Worm (Caenorhabditis elegans) whole organism, L4 larva: ENCODE results near the gene str-230.

Experiments
- F44E2.7 ChIP-seq: fragments of 200-800 bp; sonication (Bioruptor generic); IDR thresholded peaks from 2 replicates; pipeline ENCODE4 v2.1.2; 2022; ENCODE audit warnings: missing genetic modification characterization, missing compliant biosample characterization
- F49E8.2 ChIP-seq: sonication (generic microtip); optimal IDR thresholded peaks from 2 replicates; lab custom pipeline; 2016; ENCODE audit warnings: missing compliant biosample characterization, mild to moderate bottlenecking, missing genetic modification characterization, borderline replicate concordance
- Y5F2A.4 ChIP-seq: fragments of 200-800 bp; sonication (Bioruptor generic); optimal IDR thresholded peaks from 2 replicates; lab custom pipeline; 2018; ENCODE audit warnings: mild to moderate bottlenecking, missing genetic modification characterization, missing compliant biosample characterization
- aha-1 ChIP-seq: fragments of 150-350 bp; peaks from one replicate; lab custom pipeline; 2014; ENCODE audit warnings: missing biosample characterization, missing genetic modification characterization
- aly-2 ChIP-seq: sonication (generic microtip); optimal IDR thresholded peaks from 2 replicates; lab custom pipeline; 2018; ENCODE audit warnings: missing biosample characterization, missing genetic modification characterization
- attf-4 ChIP-seq: sonication (generic microtip); optimal IDR thresholded peaks from 3 replicates; lab custom pipeline; 2017; ENCODE audit warnings: missing biosample characterization, missing genetic modification characterization
- ceh-28 ChIP-seq: fragments of 150-350 bp; optimal IDR thresholded peaks from 2 replicates; lab custom pipeline; 2014; ENCODE audit warnings: missing biosample characterization, missing genetic modification reagents, missing genetic modification characterization
- ceh-32 ChIP-seq: sonication (generic microtip); optimal IDR thresholded peaks from 2 replicates; lab custom pipeline; 2016; ENCODE audit warnings: mild to moderate bottlenecking, missing genetic modification characterization, missing compliant biosample characterization; ENCODE audit not compliant: poor library complexity
- ceh-82 ChIP-seq: sonication (generic microtip); optimal IDR thresholded peaks from 2 replicates; lab custom pipeline; 2017; ENCODE audit warnings: missing biosample characterization, missing genetic modification characterization
- ces-1 ChIP-seq: fragments of 150-350 bp; sonication (generic microtip); optimal IDR thresholded peaks from 4 replicates; lab custom pipeline; 2014; ENCODE audit warnings: missing biosample characterization, missing genetic modification reagents, missing genetic modification characterization
- daf-16 ChIP-seq, 3 experiments: sonication (generic microtip); optimal IDR thresholded peaks; 2 replicates each; lab custom pipeline; 2016 to 2017; ENCODE audit warnings: missing genetic modification characterization in 3 of 3, missing genetic modification reagents in 3 of 3, mild to moderate bottlenecking in 2 of 3, missing compliant biosample characterization in 2 of 3, missing biosample characterization in 1 of 3, moderate library complexity in 1 of 3
- daf-8 ChIP-seq: fragments of 200-800 bp; sonication (Bioruptor generic); IDR thresholded peaks from 2 replicates; pipeline ENCODE4 v1.3.6; 2022; ENCODE audit warnings: missing genetic modification characterization, missing compliant biosample characterization
- dmd-6 ChIP-seq: fragments of 200-800 bp; sonication (Bioruptor generic); IDR thresholded peaks from 2 replicates; pipeline ENCODE4 v1.3.6; 2022; ENCODE audit warnings: missing genetic modification reagents, missing genetic modification characterization, missing compliant biosample characterization
- dpl-1 ChIP-seq: fragments of 150-350 bp; optimal IDR thresholded peaks from 2 replicates; lab custom pipeline; 2014; ENCODE audit warnings: missing biosample characterization, missing genetic modification reagents, missing genetic modification characterization
- duxl-1 ChIP-seq: sonication (generic microtip); optimal IDR thresholded peaks from 2 replicates; lab custom pipeline; 2016; ENCODE audit warnings: mild to moderate bottlenecking, missing genetic modification characterization, moderate library complexity, missing compliant biosample characterization; ENCODE audit not compliant: poor library complexity
- dve-1 ChIP-seq: sonication (generic microtip); optimal IDR thresholded peaks from 2 replicates; lab custom pipeline; 2017; ENCODE audit warnings: antibody characterized with exemption, mild to moderate bottlenecking, missing genetic modification characterization, missing compliant biosample characterization; ENCODE audit not compliant: insufficient read depth
- fkh-10 ChIP-seq: fragments of 150-350 bp; optimal IDR thresholded peaks from 2 replicates; lab custom pipeline; 2014; ENCODE audit warnings: missing biosample characterization, missing genetic modification reagents, missing genetic modification characterization
- gei-8 ChIP-seq: fragments of 200-800 bp; sonication (Bioruptor generic); optimal IDR thresholded peaks from 2 replicates; lab custom pipeline; 2018; ENCODE audit warnings: mild to moderate bottlenecking, missing genetic modification characterization, missing compliant biosample characterization
- hlh-11 ChIP-seq: fragments of 200-800 bp; sonication (Bioruptor generic); optimal IDR thresholded peaks from 2 replicates; lab custom pipeline; 2018; ENCODE audit warnings: mild to moderate bottlenecking, missing genetic modification characterization, missing compliant biosample characterization
- hlh-30 ChIP-seq: sonication (generic microtip); optimal IDR thresholded peaks from 2 replicates; lab custom pipeline; 2017; ENCODE audit warnings: antibody characterized with exemption, mild to moderate bottlenecking, missing genetic modification characterization, missing compliant biosample characterization; ENCODE audit not compliant: insufficient read depth
- hmg-1.1 ChIP-seq: fragments of 200-800 bp; sonication (Bioruptor generic); IDR thresholded peaks from 2 replicates; pipeline ENCODE4 v1.3.6; 2022; ENCODE audit warnings: missing genetic modification reagents, missing genetic modification characterization, missing compliant biosample characterization
- lin-13 ChIP-seq: fragments of 150-350 bp; optimal IDR thresholded peaks from 2 replicates; lab custom pipeline; 2014; ENCODE audit warnings: missing biosample characterization, missing genetic modification reagents, missing genetic modification characterization
- lin-15B ChIP-seq: fragments of 150-350 bp; sonication (generic microtip); optimal IDR thresholded peaks from 3 replicates; lab custom pipeline; 2014; ENCODE audit warnings: missing biosample characterization, missing genetic modification characterization
- lin-39 ChIP-seq: fragments of 150-350 bp; optimal IDR thresholded peaks from 2 replicates; lab custom pipeline; 2014; ENCODE audit warnings: missing biosample characterization, missing genetic modification reagents, missing genetic modification characterization
- lir-3 ChIP-seq: sonication (generic microtip); optimal IDR thresholded peaks from 2 replicates; lab custom pipeline; 2016; ENCODE audit warnings: mild to moderate bottlenecking, missing genetic modification characterization, missing compliant biosample characterization
- madf-5 ChIP-seq, 2 experiments: fragments of 200-800 bp; sonication (Bioruptor generic); IDR thresholded peaks; 2 replicates each; pipeline ENCODE4 v1.3.6; 2022; ENCODE audit warnings: missing compliant biosample characterization in 2 of 2, missing genetic modification characterization in 2 of 2
- nhr-28 ChIP-seq: fragments of 150-350 bp; optimal IDR thresholded peaks from 2 replicates; lab custom pipeline; 2014; ENCODE audit warnings: missing biosample characterization, missing genetic modification characterization
- nhr-41 ChIP-seq: fragments of 200-800 bp; sonication (Bioruptor generic); IDR thresholded peaks from 2 replicates; pipeline ENCODE4 v1.3.6; 2022; ENCODE audit warnings: missing genetic modification reagents, missing genetic modification characterization, missing compliant biosample characterization
- pqm-1 ChIP-seq: sonication (generic microtip); optimal IDR thresholded peaks from 2 replicates; lab custom pipeline; 2017; ENCODE audit warnings: missing biosample characterization, missing genetic modification characterization
- rbr-2 ChIP-seq: sonication (generic microtip); optimal IDR thresholded peaks from 2 replicates; lab custom pipeline; 2016; ENCODE audit warnings: missing genotype, missing genetic modification characterization, missing compliant biosample characterization
- saeg-2 ChIP-seq: fragments of 200-800 bp; sonication (Bioruptor generic); IDR thresholded peaks from 2 replicates; pipeline ENCODE4 v1.3.6; 2022; ENCODE audit warnings: missing genetic modification reagents, missing genetic modification characterization, missing compliant biosample characterization
- tra-1 ChIP-seq: fragments of 200-800 bp; sonication (Bioruptor generic); IDR thresholded peaks from 2 replicates; pipeline ENCODE4 v1.3.6; 2022; ENCODE audit warnings: missing genetic modification reagents, missing genetic modification characterization, missing compliant biosample characterization
- unc-62 ChIP-seq, 3 experiments: fragments of 150-350 bp in 1 of 3; sonication (generic microtip); optimal IDR thresholded peaks in 2 of 3; peaks in 1 of 3; 1 replicate in 1 of 3; 2 replicates in 2 of 3; lab custom pipeline; 2014 to 2017; ENCODE audit warnings: missing biosample characterization in 3 of 3, missing genetic modification characterization in 3 of 3, missing genetic modification reagents in 3 of 3, missing genotype in 1 of 3
- vab-7 ChIP-seq: fragments of 200-800 bp; sonication (Bioruptor generic); IDR thresholded peaks from 2 replicates; pipeline ENCODE4 v1.3.6; 2022; ENCODE audit warnings: missing genetic modification reagents, missing genetic modification characterization, missing compliant biosample characterization
- ztf-7 ChIP-seq: fragments of 150-350 bp; optimal IDR thresholded peaks from 2 replicates; lab custom pipeline; 2014; ENCODE audit warnings: missing biosample characterization, missing genetic modification characterization

str-230 gene

DNA sequence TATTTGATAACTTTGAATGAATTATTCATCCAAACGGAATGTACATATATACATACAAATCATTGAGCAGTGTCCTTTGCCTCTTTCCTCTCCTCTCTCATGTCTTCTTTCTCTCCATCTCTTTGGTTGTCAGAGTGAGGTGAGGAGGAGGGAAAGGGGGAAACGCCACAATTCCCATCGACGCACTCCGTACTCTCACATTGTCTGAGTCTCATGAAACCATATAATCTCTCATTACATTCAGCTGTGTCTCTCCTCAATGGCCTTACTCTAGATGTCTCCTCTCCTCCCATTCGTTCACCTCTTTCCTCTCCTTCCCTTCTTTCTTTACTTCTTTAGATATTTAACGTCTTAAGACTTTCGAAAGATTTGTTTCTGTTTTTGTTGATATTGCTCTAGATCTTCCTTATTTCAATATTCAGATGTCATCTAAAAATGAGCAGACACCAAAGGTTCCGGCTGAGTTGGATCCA lies 33.0 kb downstream of the str-230 start, which contains the start of gene ceh-74:
TSS of gene ceh-74 (plus strand) at position 423 of the 473 bp plus-strand sequence.
- peak; percentile 10 for TF ChIP-seq dpl-1 (GFP tag; lab: Kevin White, UChicago)
- no peak for TF ChIP-seq fkh-10 (GFP tag; lab: Kevin White, UChicago)
- no peak for TF ChIP-seq ces-1 (GFP tag; lab: Kevin White, UChicago)
- TF ChIP-seq hlh-11, result peak; percentile 9
- TF ChIP-seq hmg-1.1 (GFP tag; lab: Robert Waterston, UW), result peak; percentile 57
- peak; percentile 93 for TF ChIP-seq aha-1 (tag; lab: Kevin White, UChicago)
- no peak for TF ChIP-seq hlh-30 (tag; lab: Kevin White, UChicago)
- no peak for TF ChIP-seq madf-5 (GFP tag; IDR thresholded peaks at IDR 0.05; lab: Robert Waterston, UW)
- no peak for TF ChIP-seq nhr-41 (GFP tag; lab: Robert Waterston, UW)
- no peak for TF ChIP-seq saeg-2

- TF ChIP-seq unc-62 (GFP tag; optimal IDR thresholded peaks at IDR 0.05 in 1 of 2; lab: Kevin White, UChicago) (peak in 1 of 2 experiments; percentile 92), unc-62 (tag; optimal IDR thresholded peaks at IDR 0.05; lab: Kevin White, UChicago) (no peak), hmg-1.1 (GFP tag; lab: Robert Waterston, UW) (no peak)
These were observed 34.1 kb downstream of the str-230 start for ce11 chrV:14176572-14176971.

DNA sequence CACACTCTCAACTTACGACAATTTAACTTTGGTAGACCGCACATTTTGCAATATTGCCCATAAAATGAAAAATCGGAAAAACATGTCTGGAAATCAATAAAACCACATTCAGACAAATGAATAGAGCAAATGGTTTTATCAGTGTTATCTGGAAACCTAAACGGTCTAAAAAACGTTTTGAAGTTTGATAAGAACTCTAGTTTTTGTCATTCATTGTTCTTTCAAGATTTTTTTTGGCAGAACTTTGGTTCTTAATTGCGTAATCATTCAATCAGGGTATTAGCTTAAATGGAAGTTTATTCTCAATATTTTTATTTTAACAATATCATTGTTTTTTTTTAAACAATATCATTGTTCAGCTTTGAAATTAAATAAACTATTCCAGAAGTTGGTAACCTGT lies 35.4 kb downstream of the str-230 start, which contains the start of gene cest-2.2:
TSS of gene cest-2.2 (minus strand) at position 140 of the 400 bp plus-strand sequence.
- TF ChIP-seq aha-1 (tag; lab: Kevin White, UChicago) (peak; percentile 55), pqm-1 (tag; lab: Kevin White, UChicago) (peak; percentile 27), lin-13 (GFP tag; lab: Kevin White, UChicago) (no peak), vab-7 (GFP tag; lab: Robert Waterston, UW) (no peak), dmd-6 (0 out of 2 replicates have a peak, but pooled peaks have one; percentile 14), aly-2 (tag; lab: Kevin White, UChicago) (no peak), ztf-7 (tag; lab: Kevin White, UChicago) (no peak), dve-1 (tag; lab: Kevin White, UChicago) (peak; percentile 36), dpl-1 (GFP tag; lab: Kevin White, UChicago) (no peak), daf-16 (GFP tag; optimal IDR thresholded peaks at IDR 0.05; lab: Kevin White, UChicago) (no peak), daf-16 (tag; optimal IDR thresholded peaks at IDR 0.05; lab: Kevin White, UChicago) (peak; percentile 62), nhr-28 (peak; percentile 51)

DNA sequence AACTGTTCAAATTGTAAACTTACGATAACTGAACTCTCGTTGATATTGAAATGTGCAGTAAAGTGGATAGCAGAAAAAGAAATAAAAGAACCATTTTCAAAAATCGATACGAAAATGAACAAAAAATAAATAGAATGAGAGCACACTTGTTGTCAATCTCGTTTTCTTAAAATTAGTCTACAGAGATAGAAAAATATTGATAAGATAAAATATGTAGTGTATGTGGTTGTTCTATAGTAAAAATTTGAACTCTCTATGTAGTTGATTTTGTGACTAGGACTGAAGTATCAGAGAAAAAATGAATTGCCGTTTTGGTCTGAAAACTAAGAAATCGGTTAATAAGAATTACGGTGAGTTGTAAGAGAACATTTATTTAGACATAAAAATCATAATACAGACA lies 39.4 kb downstream of the str-230 start, which contains the start of gene cest-2.1:
TSS of gene cest-2.1 (minus strand) at position 198 of the 400 bp plus-strand sequence.
- no peak for TF ChIP-seq hlh-30 (tag; lab: Kevin White, UChicago)
- no peak for TF ChIP-seq gei-8
- TF ChIP-seq F49E8.2 (tag; lab: Kevin White, UChicago), result no peak
- peak; percentile 44; the same call in 1 of the 2 replicates for TF ChIP-seq dmd-6
- TF ChIP-seq dve-1 (tag; lab: Kevin White, UChicago), result peak; percentile 11
- TF ChIP-seq lir-3 (tag; lab: Kevin White, UChicago), result no peak
- no peak for TF ChIP-seq daf-16 (GFP tag; optimal IDR thresholded peaks at IDR 0.05; lab: Kevin White, UChicago)
- peak; percentile 38 for TF ChIP-seq daf-16 (tag; optimal IDR thresholded peaks at IDR 0.05; lab: Kevin White, UChicago)
- TF ChIP-seq nhr-28, result peak; percentile 72
- no peak for TF ChIP-seq aly-2 (tag; lab: Kevin White, UChicago)
- no peak for TF ChIP-seq attf-4 (tag; lab: Kevin White, UChicago)

- TF ChIP-seq lin-39 (tag; lab: Kevin White, UChicago) (no peak), ceh-82 (tag; lab: Kevin White, UChicago) (no peak), ceh-32 (tag; lab: Kevin White, UChicago) (no peak), aly-2 (tag; lab: Kevin White, UChicago) (no peak), dve-1 (tag; lab: Kevin White, UChicago) (no peak), daf-8 (GFP tag; lab: Robert Waterston, UW) (no peak), Y5F2A.4 (GFP tag; lab: Kevin White, UChicago) (no peak), lin-15B (tag; lab: Kevin White, UChicago) (no peak), vab-7 (GFP tag; lab: Robert Waterston, UW) (no peak), duxl-1 (tag; lab: Kevin White, UChicago) (no peak), F44E2.7 (GFP tag; lab: Robert Waterston, UW) (no peak), ceh-28 (tag; lab: Kevin White, UChicago) (no peak), hlh-30 (tag; lab: Kevin White, UChicago) (no peak), tra-1 (GFP tag; lab: Robert Waterston, UW) (no peak), rbr-2 (no peak)
These were observed 43.0 kb downstream of the str-230 start, which contains the start of gene ocam-1 for ce11 chrV:14167629-14168028. Gene ocam-1, minus strand, starts transcription at chrV:14167729.
